Worm (Caenorhabditis elegans) whole organism, late embryonic: Measurements from ENCODE around the gene tag-250.

ENCODE experiments used
- T23F11.4 ChIP-seq: fragments of 200-800 bp; sonication (Bioruptor generic); optimal IDR thresholded peaks from 2 replicates; lab custom pipeline; 2018; ENCODE audit warnings: mild to moderate bottlenecking, missing genetic modification characterization, missing compliant biosample characterization
- Y22D7AL.16 ChIP-seq: sonication (generic microtip); optimal IDR thresholded peaks from 2 replicates; lab custom pipeline; 2016; ENCODE audit warnings: missing genetic modification characterization, missing compliant biosample characterization
- ceh-14 ChIP-seq: sonication (generic microtip); optimal IDR thresholded peaks from 2 replicates; lab custom pipeline; 2016; ENCODE audit warnings: missing genotype, missing genetic modification characterization, missing compliant biosample characterization
- ceh-19 ChIP-seq: fragments of 200-800 bp; sonication (Bioruptor generic); optimal IDR thresholded peaks from 2 replicates; lab custom pipeline; 2018; ENCODE audit warnings: mild to moderate bottlenecking, missing genetic modification characterization, missing compliant biosample characterization
- ceh-22 ChIP-seq: sonication (generic microtip); optimal IDR thresholded peaks from 2 replicates; lab custom pipeline; 2017; ENCODE audit warnings: missing biosample characterization, missing genetic modification characterization
- ceh-30 ChIP-seq: fragments of 150-350 bp; optimal IDR thresholded peaks from 2 replicates; lab custom pipeline; 2014; ENCODE audit warnings: missing biosample characterization, missing genetic modification characterization
- ceh-31 ChIP-seq: sonication (generic microtip); optimal IDR thresholded peaks from 2 replicates; lab custom pipeline; 2016; ENCODE audit warnings: missing genetic modification characterization, missing compliant biosample characterization
- ceh-34 ChIP-seq: sonication (generic microtip); optimal IDR thresholded peaks from 2 replicates; lab custom pipeline; 2016; ENCODE audit warnings: mild to moderate bottlenecking, missing genetic modification characterization, missing compliant biosample characterization
- ceh-45 ChIP-seq: fragments of 200-800 bp; sonication (Bioruptor generic); IDR thresholded peaks from 2 replicates; pipeline ENCODE4 v1.3.6; 2022; ENCODE audit warnings: missing genetic modification reagents, missing genetic modification characterization, missing compliant biosample characterization
- ceh-9 ChIP-seq: sonication (generic microtip); optimal IDR thresholded peaks from 2 replicates; lab custom pipeline; 2016; ENCODE audit warnings: mild to moderate bottlenecking, missing genetic modification characterization, inconsistent platforms, missing compliant biosample characterization
- dmd-4 ChIP-seq: sonication (generic microtip); optimal IDR thresholded peaks from 2 replicates; lab custom pipeline; 2016; ENCODE audit warnings: borderline replicate concordance, missing genetic modification characterization, missing compliant biosample characterization
- dve-1 ChIP-seq: sonication (generic microtip); optimal IDR thresholded peaks from 2 replicates; lab custom pipeline; 2017; ENCODE audit warnings: antibody characterized with exemption, mild to moderate bottlenecking, missing genetic modification characterization, missing compliant biosample characterization
- elt-2 ChIP-seq: sonication (generic microtip); optimal IDR thresholded peaks from 2 replicates; lab custom pipeline; 2016; ENCODE audit warnings: missing genetic modification reagents, missing genetic modification characterization, missing compliant biosample characterization
- fkh-6 ChIP-seq: sonication (generic microtip); optimal IDR thresholded peaks from 2 replicates; lab custom pipeline; 2016; ENCODE audit warnings: missing genetic modification characterization, missing compliant biosample characterization
- hlh-15 ChIP-seq: sonication (generic microtip); optimal IDR thresholded peaks from 2 replicates; lab custom pipeline; 2016; ENCODE audit warnings: missing genetic modification characterization, missing compliant biosample characterization
- madf-2 ChIP-seq: sonication (generic microtip); optimal IDR thresholded peaks from 2 replicates; lab custom pipeline; 2017; ENCODE audit warnings: missing genetic modification characterization, missing compliant biosample characterization
- nhr-232 ChIP-seq: sonication (generic microtip); optimal IDR thresholded peaks from 2 replicates; lab custom pipeline; 2016; ENCODE audit warnings: missing genetic modification characterization, missing compliant biosample characterization
- odd-2 ChIP-seq: sonication (generic microtip); optimal IDR thresholded peaks from 2 replicates; lab custom pipeline; 2017; ENCODE audit warnings: antibody characterized with exemption, mild to moderate bottlenecking, missing genetic modification characterization, missing compliant biosample characterization
- pat-9 ChIP-seq: fragments of 200-800 bp; sonication (Bioruptor generic); optimal IDR thresholded peaks from 2 replicates; lab custom pipeline; 2018; ENCODE audit warnings: mild to moderate bottlenecking, missing genetic modification characterization, moderate library complexity, missing compliant biosample characterization
- pqm-1 ChIP-seq: sonication (generic microtip); optimal IDR thresholded peaks from 2 replicates; lab custom pipeline; 2016; ENCODE audit warnings: missing genetic modification characterization, missing compliant biosample characterization
- ref-2 ChIP-seq: sonication (generic microtip); optimal IDR thresholded peaks from 2 replicates; lab custom pipeline; 2016; ENCODE audit warnings: missing genetic modification characterization, missing compliant biosample characterization
- rnt-1 ChIP-seq: sonication (generic microtip); optimal IDR thresholded peaks from 2 replicates; lab custom pipeline; 2016; ENCODE audit warnings: missing genetic modification characterization, missing compliant biosample characterization
- sox-4 ChIP-seq: sonication (generic microtip); optimal IDR thresholded peaks from 2 replicates; lab custom pipeline; 2017; ENCODE audit warnings: mild to moderate bottlenecking, missing genetic modification characterization, inconsistent platforms, missing compliant biosample characterization
- syd-9 ChIP-seq: sonication (generic microtip); optimal IDR thresholded peaks from 2 replicates; lab custom pipeline; 2016; ENCODE audit warnings: mild to moderate bottlenecking, missing genetic modification characterization, moderate library complexity, missing compliant biosample characterization
- tbx-7 ChIP-seq: sonication (generic microtip); optimal IDR thresholded peaks from 2 replicates; lab custom pipeline; 2016; ENCODE audit warnings: missing genotype, missing genetic modification characterization, missing compliant biosample characterization
- ttx-3 ChIP-seq: sonication (generic microtip); optimal IDR thresholded peaks from 2 replicates; lab custom pipeline; 2016; ENCODE audit warnings: missing genetic modification reagents, missing genetic modification characterization, missing compliant biosample characterization
- zip-5 ChIP-seq: sonication (generic microtip); optimal IDR thresholded peaks from 2 replicates; lab custom pipeline; 2016; ENCODE audit warnings: missing genetic modification characterization, missing compliant biosample characterization
- ztf-16 ChIP-seq: sonication (generic microtip); optimal IDR thresholded peaks from 2 replicates; lab custom pipeline; 2017; ENCODE audit warnings: missing genetic modification characterization, missing compliant biosample characterization

Gene tag-250

DNA sequence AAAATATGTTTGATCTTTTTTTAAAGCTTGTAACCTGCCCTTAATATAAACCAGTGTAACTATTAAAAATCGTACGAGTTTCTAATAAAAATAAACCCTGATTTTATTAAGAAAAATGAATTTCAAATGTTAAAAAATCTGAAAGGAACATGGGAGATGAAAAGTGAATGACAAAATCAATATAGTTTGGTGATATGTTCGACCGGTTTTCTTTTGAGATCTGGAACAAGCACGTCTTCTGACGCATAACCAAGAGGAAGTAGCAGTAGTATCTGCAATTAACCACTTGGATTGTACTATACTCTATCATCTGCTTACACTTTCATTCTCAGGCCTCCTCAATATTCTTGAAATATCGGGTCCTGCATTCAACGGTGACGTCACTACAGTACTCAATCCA lies 47.6 kb downstream of the tag-250 start:
- TF ChIP-seq ceh-9 (tag; lab: Kevin White, UChicago) (no peak), dmd-4 (no peak), elt-2 (no peak), T23F11.4 (GFP tag; lab: Kevin White, UChicago) (no peak)

ce11 chrIII:7873481-7873880 lies 51.2 kb downstream of the tag-250 start, which contains the start of gene tyr-1:
Gene tyr-1, plus strand, starts transcription at chrIII:7873781.
- TF ChIP-seq madf-2 (tag; lab: Kevin White, UChicago): no peak
- TF ChIP-seq ceh-14: no peak
- no peak for TF ChIP-seq nhr-232 (tag; lab: Kevin White, UChicago)
- no peak for TF ChIP-seq ceh-19 (GFP tag; lab: Kevin White, UChicago)
- no peak for TF ChIP-seq dve-1 (tag; lab: Kevin White, UChicago)
- TF ChIP-seq tbx-7 (tag; lab: Kevin White, UChicago): no peak
- no peak for TF ChIP-seq fkh-6 (tag; lab: Kevin White, UChicago)
- no peak for TF ChIP-seq dmd-4
- TF ChIP-seq ztf-16 (tag; lab: Kevin White, UChicago): no peak
- TF ChIP-seq pqm-1: no peak
- TF ChIP-seq ref-2 (tag; lab: Kevin White, UChicago): no peak
- TF ChIP-seq pat-9 (tag; lab: Kevin White, UChicago): no peak
- TF ChIP-seq ceh-30 (tag; lab: Kevin White, UChicago): no peak
- no peak for TF ChIP-seq rnt-1
- no peak for TF ChIP-seq sox-4 (tag; lab: Kevin White, UChicago)
- TF ChIP-seq ceh-34: no peak
- no peak for TF ChIP-seq ceh-22 (tag; lab: Kevin White, UChicago)
- TF ChIP-seq zip-5 (tag; lab: Kevin White, UChicago): no peak
- no peak for TF ChIP-seq syd-9 (tag; lab: Kevin White, UChicago)
- TF ChIP-seq ceh-45 (GFP tag; lab: Robert Waterston, UW): no peak

- TF ChIP-seq odd-2 (tag; lab: Kevin White, UChicago) (no peak), ceh-14 (no peak), Y22D7AL.16 (tag; lab: Kevin White, UChicago) (no peak), syd-9 (tag; lab: Kevin White, UChicago) (no peak), ceh-31 (no peak), hlh-15 (no peak), ttx-3 (tag; lab: Kevin White, UChicago) (no peak)
Measured at ce11 chrIII:7872776-7873175, 51.9 kb downstream of the tag-250 start.
